Worm (Caenorhabditis elegans): ENCODE results near the gene C17C3.5.
A peak's percentile ranks its signal among the peaks of the same experiment; 100 is the strongest.

- TF ChIP-seq unc-62 (GFP tag; optimal IDR thresholded peaks at IDR 0.05) (peak; percentile 23), attf-3 (GFP tag; conservative IDR thresholded peaks at IDR 0.05) (peak; percentile 81), nhr-90 (tag; optimal IDR thresholded peaks at IDR 0.05) (peak; percentile 69), F33H1.4 (GFP tag; IDR thresholded peaks at IDR 0.05) (peak; percentile 64)
These were observed 8.0 kb upstream of the C17C3.5 start for ce11 chrII:5543476-5544144.

Measured in whole organism, young adult.